Fruit fly (Drosophila melanogaster): ENCODE data around the gene CG42264.
A peak's percentile ranks its signal among the peaks of the same experiment; 100 is the strongest.

CG42264 gene

DNA sequence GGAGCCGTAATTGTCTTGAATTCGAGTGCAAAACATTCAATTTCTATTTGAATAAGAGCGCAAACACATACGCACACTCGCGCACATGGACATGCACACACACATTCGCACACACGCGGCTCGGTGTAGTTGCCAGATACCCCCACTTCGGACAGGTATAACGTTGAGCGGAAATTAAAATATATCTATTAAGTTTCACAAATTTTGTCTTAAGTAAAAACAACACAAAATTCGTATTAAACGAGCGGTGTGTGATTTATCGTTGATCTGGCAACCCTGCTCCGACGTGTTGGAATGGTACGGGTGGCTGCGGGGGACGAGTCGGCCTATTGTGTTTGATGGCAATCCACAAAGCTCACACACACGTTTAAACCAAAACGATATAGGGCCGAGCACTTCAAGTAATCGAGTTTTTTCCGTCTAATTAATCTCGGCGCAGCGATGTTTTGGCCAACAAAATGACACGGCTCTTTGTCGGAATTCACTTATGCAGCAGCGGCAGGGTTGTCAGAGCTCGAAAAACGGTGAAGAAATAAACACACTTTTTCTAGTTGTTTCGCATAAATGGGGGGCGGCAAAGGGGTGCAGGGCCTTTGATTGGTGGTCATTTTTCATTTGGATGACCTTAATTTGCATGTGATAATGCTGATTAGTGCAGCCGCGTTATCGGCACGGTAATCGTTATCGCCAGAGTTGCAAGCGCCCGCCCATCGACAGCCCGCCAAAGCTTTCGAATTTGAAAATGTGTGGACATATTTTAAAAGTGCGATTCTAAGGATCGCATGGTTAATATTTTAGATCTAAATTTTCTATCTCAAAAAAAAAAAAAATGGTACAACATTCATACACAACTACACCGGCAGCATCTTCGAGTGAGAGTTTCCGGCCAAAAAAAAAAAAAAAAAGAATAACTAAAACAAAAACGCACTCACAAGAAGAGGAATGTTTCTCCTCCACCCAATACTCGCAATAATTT is 30.3 kb downstream of the CG42264 start (continued):
- TF ChIP-seq nerfin-2 (GFP tag; IDR thresholded peaks at IDR 0.05; ENCODE audit: partially characterized antibody) (no peak), zen (tag; optimal IDR thresholded peaks at IDR 0.05) (peak; percentile 35), bigmax (GFP tag; optimal IDR thresholded peaks at IDR 0.05) (no peak), dpn (GFP tag; optimal IDR thresholded peaks at IDR 0.05) (peak; percentile 51 to 55), CG31388 (GFP tag; optimal IDR thresholded peaks at IDR 0.05) (no peak), CG16863 (GFP tag; optimal IDR thresholded peaks at IDR 0.05) (peak; percentile 22), unpg (GFP tag; optimal IDR thresholded peaks at IDR 0.05) (peak; percentile 84), CG11723 (GFP tag; optimal IDR thresholded peaks at IDR 0.05) (peak; percentile 60), CG4404 (GFP tag; IDR thresholded peaks at IDR 0.05) (peak; percentile 66), CG10274 (GFP tag; optimal IDR thresholded peaks at IDR 0.05) (peak; percentile 32), Sin3A (optimal IDR thresholded peaks at IDR 0.05) (peak; percentile 6), CG7357 (GFP tag; IDR thresholded peaks at IDR 0.05) (peak; percentile 35; the same call in 1 of the 3 replicates), yki (optimal IDR thresholded peaks at IDR 0.05) (no peak), Nf-YB (GFP tag; optimal IDR thresholded peaks at IDR 0.05) (peak; percentile 34), CG13894 (tag; optimal IDR thresholded peaks at IDR 0.05) (peak; percentile 51), Kr (GFP tag; optimal IDR thresholded peaks at IDR 0.05) (no peak), ap (GFP tag; IDR thresholded peaks at IDR 0.05) (peak; percentile 49; the same call in 1 of the 2 replicates), grn (GFP tag; optimal IDR thresholded peaks at IDR 0.05) (no peak), CG2712 (tag; optimal IDR thresholded peaks at IDR 0.05) (peak; percentile 54), crol (GFP tag; IDR thresholded peaks at IDR 0.05) (peak; percentile 87), CG1233 (GFP tag; optimal IDR thresholded peaks at IDR 0.05) (peak; percentile 71), CG1832 (GFP tag; optimal IDR thresholded peaks at IDR 0.05) (no peak), run (tag; optimal IDR thresholded peaks at IDR 0.05) (peak; percentile 29), fd96Cb (tag; optimal IDR thresholded peaks at IDR 0.05) (peak; percentile 40), ase (GFP tag; IDR thresholded peaks at IDR 0.05) (peak; percentile 70; the same call in 2 of the 3 replicates), HLH54F (GFP tag; optimal IDR thresholded peaks at IDR 0.05) (peak; percentile 62), ems (GFP tag; optimal IDR thresholded peaks at IDR 0.05) (peak; percentile 42), so (GFP tag; IDR thresholded peaks at IDR 0.05) (peak; percentile 83), CG17912 (GFP tag; optimal IDR thresholded peaks at IDR 0.05) (peak; percentile 26), sqz (GFP tag; optimal IDR thresholded peaks at IDR 0.05) (no peak), Taf1 (GFP tag; IDR thresholded peaks at IDR 0.05) (peak; percentile 58), ssp (GFP tag; IDR thresholded peaks at IDR 0.05) (peak; percentile 64), Max (GFP tag; optimal IDR thresholded peaks at IDR 0.05) (peak; percentile 45), Tbp (GFP tag; optimal IDR thresholded peaks at IDR 0.05) (no peak), lbe (GFP tag; optimal IDR thresholded peaks at IDR 0.05) (peak; percentile 82), gce (GFP tag; IDR thresholded peaks at IDR 0.05) (peak; percentile 68; the same call in 2 of the 3 replicates), crc (GFP tag; optimal IDR thresholded peaks at IDR 0.05) (peak; percentile 18), sug (tag; optimal IDR thresholded peaks at IDR 0.05) (peak; percentile 67), Dp (GFP tag; optimal IDR thresholded peaks at IDR 0.05) (peak; percentile 81), CG3995 (GFP tag; optimal IDR thresholded peaks at IDR 0.05) (peak; percentile 7), CG8765 (GFP tag; IDR thresholded peaks at IDR 0.05) (peak; percentile 46; the same call in 1 of the 2 replicates), ato (GFP tag; IDR thresholded peaks at IDR 0.05; ENCODE audit: partially characterized antibody) (peak; percentile 38; the same call in 1 of the 2 replicates), CG1792 (GFP tag; optimal IDR thresholded peaks at IDR 0.05) (no peak), Spps (tag; optimal IDR thresholded peaks at IDR 0.05) (peak; percentile 24), CG5245 (GFP tag; optimal IDR thresholded peaks at IDR 0.05) (peak; percentile 20), nmo (GFP tag; optimal IDR thresholded peaks at IDR 0.05) (peak; percentile 62), CG11247 (GFP tag; IDR thresholded peaks at IDR 0.05) (peak; percentile 72), CG16815 (GFP tag; optimal IDR thresholded peaks at IDR 0.05) (peak; percentile 46), br (optimal IDR thresholded peaks at IDR 0.05) (no peak)
